Worm (Caenorhabditis elegans): ENCODE data around the gene srbc-27.
"Not testable (repeated sequence)": the region's sequence is repeated elsewhere in the genome, so short reads cannot be mapped to it uniquely, and the experiment has no call there.

The srbc-27 gene

ce11 chrV:17430066-17430465 lies 937 bp upstream of the srbc-27 start, which contains the start of gene T27C5.10:
T27C5.10 (minus strand) TSS chrV:17430166.
- TF ChIP-seq unc-39 (tag; optimal IDR thresholded peaks at IDR 0.05) (no peak), nhr-11 (tag; optimal IDR thresholded peaks at IDR 0.05) (no peak), nhr-10 (tag; optimal IDR thresholded peaks at IDR 0.05) (no peak), nhr-6 (tag; optimal IDR thresholded peaks at IDR 0.05) (no peak), nhr-21 (tag; optimal IDR thresholded peaks at IDR 0.05) (no peak), Y55F3AM.14 (GFP tag; optimal IDR thresholded peaks at IDR 0.05) (no peak), peb-1 (tag; optimal IDR thresholded peaks at IDR 0.05) (no peak), snpc-4 (tag; optimal IDR thresholded peaks at IDR 0.05) (no peak), nhr-237 (tag; optimal IDR thresholded peaks at IDR 0.05) (no peak), lin-11 (tag; optimal IDR thresholded peaks at IDR 0.05) (no peak), ceh-16 (tag; optimal IDR thresholded peaks at IDR 0.05) (no peak), elt-1 (tag; optimal IDR thresholded peaks at IDR 0.05) (no peak), ztf-4 (tag; optimal IDR thresholded peaks at IDR 0.05) (no peak), ztf-11 (tag; optimal IDR thresholded peaks at IDR 0.05) (no peak), lsy-2 (tag; optimal IDR thresholded peaks at IDR 0.05) (no peak), fos-1 (tag; optimal IDR thresholded peaks at IDR 0.05) (no peak), R02D3.7 (tag; optimal IDR thresholded peaks at IDR 0.05) (no peak), ceh-82 (tag; optimal IDR thresholded peaks at IDR 0.05) (no peak)

ce11 chrV:17436492-17436891 lies 5.5 kb downstream of the srbc-27 start, which contains the start of gene F20E11.18:
F20E11.18 (minus strand) TSS chrV:17436592.
- TF ChIP-seq nhr-237 (tag; optimal IDR thresholded peaks at IDR 0.05): no peak
- TF ChIP-seq zag-1 (tag; optimal IDR thresholded peaks at IDR 0.05): no peak
- no peak for TF ChIP-seq sem-4 (tag; optimal IDR thresholded peaks at IDR 0.05)
- no peak for TF ChIP-seq R02D3.7 (tag; optimal IDR thresholded peaks at IDR 0.05)
- no peak for TF ChIP-seq lin-11 (tag; optimal IDR thresholded peaks at IDR 0.05)
- no peak for TF ChIP-seq alr-1 (tag; optimal IDR thresholded peaks at IDR 0.05)
- no peak for TF ChIP-seq elt-1 (tag; optimal IDR thresholded peaks at IDR 0.05)
- no peak for TF ChIP-seq sma-3 (GFP tag; optimal IDR thresholded peaks at IDR 0.05)
- TF ChIP-seq dmd-4 (tag; optimal IDR thresholded peaks at IDR 0.05): no peak
- no peak for TF ChIP-seq gmeb-1 (tag; optimal IDR thresholded peaks at IDR 0.05)
- no peak for TF ChIP-seq lin-13 (GFP tag; optimal IDR thresholded peaks at IDR 0.05)

ce11 chrV:17438317-17438716 lies 7.3 kb downstream of the srbc-27 start, which contains the start of gene srsx-2:
srsx-2 (minus strand) TSS chrV:17438417.
- TF ChIP-seq nhr-129 (tag; optimal IDR thresholded peaks at IDR 0.05) (no peak), unc-62 (GFP tag; optimal IDR thresholded peaks at IDR 0.05) (no peak), Y55F3AM.14 (GFP tag; optimal IDR thresholded peaks at IDR 0.05) (no peak), ama-1 (optimal IDR thresholded peaks at IDR 0.05) (no peak), nhr-10 (tag; optimal IDR thresholded peaks at IDR 0.05) (no peak), unc-55 (GFP tag; optimal IDR thresholded peaks at IDR 0.05) (no peak), ztf-11 (tag; optimal IDR thresholded peaks at IDR 0.05) (no peak), R02D3.7 (tag; optimal IDR thresholded peaks at IDR 0.05) (no peak), lsy-2 (tag; optimal IDR thresholded peaks at IDR 0.05) (no peak), nhr-77 (tag; optimal IDR thresholded peaks at IDR 0.05) (no peak)

- TF ChIP-seq mab-5 (tag; optimal IDR thresholded peaks at IDR 0.05) (no peak), nhr-10 (tag; optimal IDR thresholded peaks at IDR 0.05) (no peak), sem-4 (tag; optimal IDR thresholded peaks at IDR 0.05) (no peak), ztf-1 (GFP tag; conservative IDR thresholded peaks at IDR 0.05) (no peak), unc-55 (GFP tag; optimal IDR thresholded peaks at IDR 0.05) (no peak), peb-1 (tag; optimal IDR thresholded peaks at IDR 0.05) (no peak), C34F6.9 (tag; optimal IDR thresholded peaks at IDR 0.05) (no peak), skn-1 (tag; optimal IDR thresholded peaks at IDR 0.05) (no peak)
Measured at ce11 chrV:17439406-17439805, 8.4 kb downstream of the srbc-27 start, which contains the start of gene srh-154. srh-154 (plus strand) TSS chrV:17439706.

ce11 chrV:17449836-17450235 lies 18.8 kb downstream of the srbc-27 start:
- TF ChIP-seq snpc-4 (tag; optimal IDR thresholded peaks at IDR 0.05) (no peak), ama-1 (optimal IDR thresholded peaks at IDR 0.05) (no peak), nhr-6 (tag; optimal IDR thresholded peaks at IDR 0.05) (no peak), dmd-4 (tag; optimal IDR thresholded peaks at IDR 0.05) (no peak)

- not testable (repeated sequence) for TF ChIP-seq gmeb-1, dmd-4, peb-1 (tag; optimal IDR thresholded peaks at IDR 0.05)
Measured at ce11 chrV:17456197-17456596, 25.2 kb downstream of the srbc-27 start, which contains the start of gene srh-203. srh-203 (minus strand) TSS chrV:17456297.
